Worm (Caenorhabditis elegans): ENCODE data around the gene C10E2.1.

DNA sequence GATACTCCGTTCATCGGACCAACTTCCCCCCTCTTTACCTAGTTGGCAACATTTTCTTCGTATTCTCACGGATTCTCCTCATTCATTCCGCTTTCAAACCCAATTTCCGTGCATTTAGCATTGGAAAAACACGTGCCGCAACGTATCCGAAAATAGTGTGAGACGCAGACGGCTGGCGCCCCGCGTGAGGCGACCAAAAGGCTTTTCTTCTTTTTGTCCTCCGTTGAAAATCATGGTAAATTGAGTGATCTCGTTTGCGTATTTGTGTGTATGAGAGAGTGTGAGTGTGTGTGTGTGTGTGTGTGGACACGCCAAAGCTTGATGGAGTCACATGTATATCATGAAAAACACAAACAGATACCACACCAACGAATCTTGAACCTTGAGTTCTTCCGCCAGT lies 34.2 kb downstream of the C10E2.1 start:
- no peak for TF ChIP-seq unc-55 (GFP tag; optimal IDR thresholded peaks at IDR 0.05)
- TF ChIP-seq hlh-15 (tag; optimal IDR thresholded peaks at IDR 0.05), result no peak
- peak; percentile 19 for TF ChIP-seq pqm-1 (tag; optimal IDR thresholded peaks at IDR 0.05)
- no peak for TF ChIP-seq pax-1 (tag; optimal IDR thresholded peaks at IDR 0.05)
